Worm (Caenorhabditis elegans) whole organism, late embryonic: ENCODE data around the gene R03G8.3.

ENCODE experiments used
- fkh-10 ChIP-seq: fragments of 150-350 bp; optimal IDR thresholded peaks from 2 replicates; lab custom pipeline; 2014; ENCODE audit warnings: missing biosample characterization, missing genetic modification reagents, missing genetic modification characterization
- fkh-6 ChIP-seq: sonication (generic microtip); optimal IDR thresholded peaks from 2 replicates; lab custom pipeline; 2016; ENCODE audit warnings: missing genetic modification characterization, missing compliant biosample characterization
- hlh-30 ChIP-seq: sonication (generic microtip); optimal IDR thresholded peaks from 2 replicates; lab custom pipeline; 2017; ENCODE audit warnings: antibody characterized with exemption, missing genetic modification characterization, missing compliant biosample characterization; ENCODE audit not compliant: insufficient read depth

DNA sequence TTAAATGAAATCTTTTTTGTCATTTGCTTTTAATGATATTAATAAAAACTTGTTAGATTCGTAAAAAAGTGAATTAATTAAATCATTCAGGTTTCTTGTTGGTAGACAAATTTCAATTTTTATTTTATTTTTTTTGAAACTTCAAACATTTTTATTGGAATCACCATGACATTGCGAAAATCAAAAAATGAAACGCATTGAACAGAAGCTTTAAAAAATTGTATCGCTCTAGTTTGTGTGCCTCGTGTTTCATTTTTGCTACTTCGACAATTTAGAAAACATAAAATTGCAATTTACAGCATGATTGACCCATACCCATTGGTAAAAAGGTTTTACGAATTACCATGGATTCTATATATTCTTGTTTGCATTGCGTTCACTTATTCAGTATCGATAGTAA lies 6.5 kb upstream of the R03G8.3 start, which contains the start of gene R03G8.1:
- TF ChIP-seq fkh-6 (no peak), fkh-10 (GFP tag; lab: Kevin White, UChicago) (no peak), hlh-30 (tag; lab: Kevin White, UChicago) (no peak)
